Worm (Caenorhabditis elegans) whole organism, L3 larva: Measurements from ENCODE around the gene bath-37.

Source experiments
- ZK546.5 ChIP-seq: sonication (generic microtip); optimal IDR thresholded peaks from 2 replicates; lab custom pipeline; 2017; ENCODE audit warnings: missing biosample characterization, missing genetic modification characterization
- ama-1 ChIP-seq: fragments of 150-350 bp; optimal IDR thresholded peaks from 2 replicates; lab custom pipeline; 2018
- ceh-28 ChIP-seq: fragments of 150-350 bp; optimal IDR thresholded peaks from 2 replicates; lab custom pipeline; 2014; ENCODE audit warnings: missing biosample characterization, missing genetic modification reagents, missing genetic modification characterization
- fkh-10 ChIP-seq: sonication (generic microtip); optimal IDR thresholded peaks from 2 replicates; lab custom pipeline; 2017; ENCODE audit warnings: missing biosample characterization, missing genetic modification reagents, missing genetic modification characterization
- hmg-11 ChIP-seq: sonication (generic microtip); optimal IDR thresholded peaks from 2 replicates; lab custom pipeline; 2016; ENCODE audit warnings: missing genetic modification characterization, missing compliant biosample characterization
- lsy-12 ChIP-seq: sonication (generic microtip); optimal IDR thresholded peaks from 2 replicates; lab custom pipeline; 2016; ENCODE audit warnings: mild to moderate bottlenecking, missing genetic modification characterization, missing compliant biosample characterization
- nhr-28 ChIP-seq: fragments of 150-350 bp; optimal IDR thresholded peaks from 2 replicates; lab custom pipeline; 2014; ENCODE audit warnings: missing biosample characterization, missing genetic modification characterization
- sea-2 ChIP-seq: fragments of 150-350 bp; sonication (generic microtip); optimal IDR thresholded peaks from 4 replicates; lab custom pipeline; 2014; ENCODE audit warnings: missing biosample characterization, missing genetic modification reagents, missing genetic modification characterization
- skn-1 ChIP-seq: fragments of 150-350 bp; optimal IDR thresholded peaks from 2 replicates; lab custom pipeline; 2014; ENCODE audit warnings: missing biosample characterization, missing genetic modification characterization
- snpc-4 ChIP-seq: fragments of 150-350 bp; optimal IDR thresholded peaks from 2 replicates; lab custom pipeline; 2014; ENCODE audit warnings: missing biosample characterization, missing genetic modification characterization
- tbx-2 ChIP-seq: sonication (generic microtip); optimal IDR thresholded peaks from 2 replicates; lab custom pipeline; 2016; ENCODE audit warnings: mild to moderate bottlenecking, missing genetic modification characterization, missing compliant biosample characterization
- unc-39 ChIP-seq: sonication (generic microtip); optimal IDR thresholded peaks from 4 replicates; lab custom pipeline; 2017; ENCODE audit warnings: missing biosample characterization, missing genetic modification characterization
- ztf-11 ChIP-seq: fragments of 150-350 bp; optimal IDR thresholded peaks from 2 replicates; lab custom pipeline; 2014; ENCODE audit warnings: missing biosample characterization, missing genetic modification characterization

DNA sequence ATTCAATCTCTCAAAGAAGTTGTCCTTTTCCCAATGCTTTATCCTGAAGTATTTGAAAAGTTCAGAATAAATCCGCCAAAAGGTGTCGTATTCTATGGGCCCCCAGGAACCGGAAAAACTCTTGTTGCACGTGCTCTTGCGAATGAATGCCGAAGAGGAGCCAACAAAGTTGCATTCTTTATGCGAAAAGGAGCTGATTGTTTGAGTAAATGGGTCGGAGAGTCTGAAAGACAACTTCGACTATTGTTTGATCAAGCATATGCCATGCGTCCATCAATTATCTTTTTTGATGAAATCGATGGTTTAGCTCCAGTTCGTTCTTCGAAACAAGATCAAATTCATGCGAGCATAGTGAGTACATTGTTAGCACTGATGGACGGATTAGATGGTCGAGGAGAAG lies 12.1 kb downstream of the bath-37 start:
- TF ChIP-seq lsy-12 (no peak), nhr-28 (tag; lab: Kevin White, UChicago) (no peak), sea-2 (GFP tag; lab: Kevin White, UChicago) (no peak), ama-1 (lab: Kevin White, UChicago) (no peak), tbx-2 (no peak), snpc-4 (tag; lab: Kevin White, UChicago) (no peak), hmg-11 (no peak), ceh-28 (tag; lab: Kevin White, UChicago) (no peak), ZK546.5 (tag; lab: Kevin White, UChicago) (no peak), ztf-11 (tag; lab: Kevin White, UChicago) (no peak), skn-1 (no peak), fkh-10 (GFP tag; lab: Kevin White, UChicago) (no peak), unc-39 (tag; lab: Kevin White, UChicago) (no peak)
